Fruit fly (Drosophila melanogaster) whole organism, embryonic: ENCODE data around the gene Nos.

Source experiments
- ATbp ChIP-seq: fragments of 200-800 bp; sonication (Bioruptor generic); optimal IDR thresholded peaks from 2 replicates; lab custom pipeline; 2017; ENCODE audit warnings: missing biosample characterization, mild to moderate bottlenecking, missing genetic modification characterization, missing genetic modification reagents
- Atf3 ChIP-seq: fragments of 200-800 bp; sonication (Bioruptor generic); optimal IDR thresholded peaks from 3 replicates; lab custom pipeline; 2016; ENCODE audit warnings: missing biosample characterization, missing genetic modification characterization
- Bgb ChIP-seq: fragments of 200-800 bp; sonication (Bioruptor generic); IDR thresholded peaks from 2 replicates; pipeline ENCODE4 v1.3.6; 2022; ENCODE audit warnings: missing biosample characterization, missing genetic modification characterization; ENCODE audit not compliant: partially characterized antibody
- Blimp-1 ChIP-seq: fragments of 200-800 bp; sonication (Bioruptor generic); optimal IDR thresholded peaks from 3 replicates; lab custom pipeline; 2018; ENCODE audit warnings: missing biosample characterization, missing genetic modification characterization, mild to moderate bottlenecking, moderate library complexity, missing genetic modification reagents
- CG10147 ChIP-seq: fragments of 200-800 bp; sonication (Bioruptor generic); optimal IDR thresholded peaks from 2 replicates; lab custom pipeline; 2019; ENCODE audit warnings: missing biosample characterization, mild to moderate bottlenecking, missing genetic modification characterization, moderate library complexity
- CG10431 ChIP-seq: fragments of 200-800 bp; sonication (Bioruptor generic); optimal IDR thresholded peaks from 3 replicates; lab custom pipeline; 2018; ENCODE audit warnings: missing biosample characterization, mild to moderate bottlenecking, missing genetic modification characterization
- CG10462 ChIP-seq: fragments of 200-800 bp; sonication (Bioruptor generic); optimal IDR thresholded peaks from 2 replicates; lab custom pipeline; 2016; ENCODE audit warnings: missing biosample characterization, missing genetic modification characterization
- CG10654 ChIP-seq: fragments of 200-800 bp; sonication (Bioruptor generic); optimal IDR thresholded peaks from 2 replicates; lab custom pipeline; 2016; ENCODE audit warnings: missing biosample characterization, missing genetic modification characterization
- CG11504 ChIP-seq: fragments of 200-800 bp; sonication (Bioruptor generic); optimal IDR thresholded peaks from 3 replicates; lab custom pipeline; 2019; ENCODE audit warnings: missing biosample characterization, mild to moderate bottlenecking, missing genetic modification characterization, moderate library complexity
- CG12104 ChIP-seq: fragments of 200-800 bp; sonication (Bioruptor generic); optimal IDR thresholded peaks from 3 replicates; lab custom pipeline; 2016; ENCODE audit warnings: missing biosample characterization, missing genetic modification characterization
- CG12219 ChIP-seq: fragments of 200-800 bp; sonication (Bioruptor generic); optimal IDR thresholded peaks from 3 replicates; lab custom pipeline; 2018; ENCODE audit warnings: missing biosample characterization, mild to moderate bottlenecking, missing genetic modification characterization
- CG12299 ChIP-seq: fragments of 200-800 bp; sonication (Bioruptor generic); optimal IDR thresholded peaks from 2 replicates; lab custom pipeline; 2018; ENCODE audit warnings: missing biosample characterization, mild to moderate bottlenecking, missing genetic modification characterization
- CG13424 ChIP-seq: fragments of 200-800 bp; sonication (Bioruptor generic); optimal IDR thresholded peaks from 2 replicates; lab custom pipeline; 2019; ENCODE audit warnings: missing biosample characterization, mild to moderate bottlenecking, missing genetic modification characterization, moderate library complexity
- CG15011 ChIP-seq: fragments of 200-800 bp; sonication (Bioruptor generic); optimal IDR thresholded peaks from 3 replicates; lab custom pipeline; 2018; ENCODE audit warnings: missing biosample characterization, mild to moderate bottlenecking, missing genetic modification characterization
- CG1603 ChIP-seq: fragments of 200-800 bp; sonication (Bioruptor generic); optimal IDR thresholded peaks from 2 replicates; lab custom pipeline; 2019; ENCODE audit warnings: missing biosample characterization, mild to moderate bottlenecking, missing genetic modification characterization, moderate library complexity
- CG17186 ChIP-seq: fragments of 200-800 bp; sonication (Bioruptor generic); optimal IDR thresholded peaks from 3 replicates; lab custom pipeline; 2017; ENCODE audit warnings: missing biosample characterization, missing genetic modification reagents, missing genetic modification characterization
- CG2120 ChIP-seq: fragments of 200-800 bp; sonication (Bioruptor generic); optimal IDR thresholded peaks from 3 replicates; lab custom pipeline; 2016; ENCODE audit warnings: missing biosample characterization, missing genetic modification characterization
- CG31224 ChIP-seq: fragments of 200-800 bp; sonication (Bioruptor generic); IDR thresholded peaks from 2 replicates; pipeline ENCODE4 v1.3.6; 2022; ENCODE audit warnings: missing biosample characterization, missing genetic modification characterization
- CG3163 ChIP-seq: fragments of 200-800 bp; sonication (Bioruptor generic); optimal IDR thresholded peaks from 3 replicates; lab custom pipeline; 2016; ENCODE audit warnings: missing biosample characterization, missing genetic modification characterization
- CG5245 ChIP-seq: fragments of 200-800 bp; sonication (Bioruptor generic); optimal IDR thresholded peaks from 3 replicates; lab custom pipeline; 2016; ENCODE audit warnings: missing biosample characterization, missing genetic modification characterization
- Dll ChIP-seq: fragments of 200-800 bp; sonication (Bioruptor generic); IDR thresholded peaks from 4 replicates; pipeline ENCODE4 v1.3.6; 2022; ENCODE audit warnings: missing biosample characterization, missing genetic modification characterization; ENCODE audit not compliant: partially characterized antibody
- Dref ChIP-seq: fragments of 200-800 bp; sonication (Bioruptor generic); IDR thresholded peaks from 2 replicates; pipeline ENCODE4 v1.3.6; 2022; ENCODE audit warnings: missing biosample characterization, missing genetic modification characterization
- Gug ChIP-seq: fragments of 200-800 bp; sonication (Bioruptor generic); IDR thresholded peaks from 4 replicates; pipeline ENCODE4 v1.3.6; 2022; ENCODE audit warnings: missing biosample characterization, missing genetic modification characterization
- HmgZ ChIP-seq: fragments of 200-800 bp; sonication (Bioruptor generic); optimal IDR thresholded peaks from 2 replicates; lab custom pipeline; 2018; ENCODE audit warnings: missing biosample characterization, mild to moderate bottlenecking, missing genetic modification characterization
- Hmr ChIP-seq: fragments of 200-800 bp; sonication (Bioruptor generic); optimal IDR thresholded peaks from 3 replicates; lab custom pipeline; 2017; ENCODE audit warnings: mild to moderate bottlenecking, missing biosample characterization, missing genetic modification reagents, missing genetic modification characterization
- Hsf ChIP-seq: fragments of 200-800 bp; sonication (Bioruptor generic); optimal IDR thresholded peaks from 3 replicates; lab custom pipeline; 2016; ENCODE audit warnings: missing biosample characterization, missing genetic modification characterization
- MTF-1 ChIP-seq: fragments of 200-800 bp; sonication (Bioruptor generic); optimal IDR thresholded peaks from 2 replicates; lab custom pipeline; 2018; ENCODE audit warnings: missing biosample characterization, mild to moderate bottlenecking, missing genetic modification characterization, borderline replicate concordance
- Oli ChIP-seq: fragments of 200-800 bp; sonication (Bioruptor generic); optimal IDR thresholded peaks from 2 replicates; lab custom pipeline; 2018; ENCODE audit warnings: missing biosample characterization, mild to moderate bottlenecking, missing genetic modification characterization, moderate library complexity
- Ptx1 ChIP-seq: fragments of 200-800 bp; sonication (Bioruptor generic); IDR thresholded peaks from 2 replicates; pipeline ENCODE4 v1.3.6; 2022; ENCODE audit warnings: missing biosample characterization, missing genetic modification characterization
- bcd ChIP-seq: fragments of 200-800 bp; sonication (Bioruptor generic); optimal IDR thresholded peaks from 2 replicates; lab custom pipeline; 2017; ENCODE audit warnings: missing biosample characterization, mild to moderate bottlenecking, missing genetic modification characterization
- cad ChIP-seq: fragments of >200 bp; optimal IDR thresholded peaks from 2 replicates; lab custom pipeline; 2017; ENCODE audit warnings: missing biosample characterization, missing genetic modification characterization
- cg ChIP-seq: fragments of 200-800 bp; sonication (Bioruptor generic); optimal IDR thresholded peaks from 3 replicates; lab custom pipeline; 2019; ENCODE audit warnings: missing biosample characterization, mild to moderate bottlenecking, missing genetic modification characterization, moderate library complexity
- disco-r ChIP-seq: fragments of 200-800 bp; sonication (Bioruptor generic); optimal IDR thresholded peaks from 2 replicates; lab custom pipeline; 2016; ENCODE audit warnings: missing biosample characterization, missing genetic modification characterization
- ewg ChIP-seq: fragments of 200-800 bp; sonication (Bioruptor generic); optimal IDR thresholded peaks from 3 replicates; lab custom pipeline; 2017; ENCODE audit warnings: mild to moderate bottlenecking, missing biosample characterization, missing genetic modification reagents, missing genetic modification characterization
- grn ChIP-seq: fragments of 200-800 bp; sonication (Bioruptor generic); optimal IDR thresholded peaks from 3 replicates; lab custom pipeline; 2017; ENCODE audit warnings: missing biosample characterization, missing genetic modification characterization
- gro ChIP-seq: fragments of 200-800 bp; sonication (Bioruptor generic); optimal IDR thresholded peaks from 2 replicates; lab custom pipeline; 2016; ENCODE audit warnings: missing biosample characterization, missing genetic modification characterization
- gsb-n ChIP-seq: fragments of 200-800 bp; sonication (Bioruptor generic); optimal IDR thresholded peaks from 3 replicates; lab custom pipeline; 2018; ENCODE audit warnings: missing biosample characterization, mild to moderate bottlenecking, missing genetic modification characterization
- hb ChIP-seq: fragments of 200-800 bp; sonication (Bioruptor generic); IDR thresholded peaks from 3 replicates; pipeline ENCODE4 v1.3.6; 2022; ENCODE audit warnings: missing biosample characterization, missing genetic modification characterization; ENCODE audit not compliant: partially characterized antibody
- her ChIP-seq: fragments of 200-800 bp; sonication (Bioruptor generic); optimal IDR thresholded peaks from 2 replicates; lab custom pipeline; 2016; ENCODE audit warnings: missing biosample characterization, missing genetic modification characterization
- hkb ChIP-seq, 2 experiments: fragments of 200-800 bp in 1 of 2; fragments of >200 bp in 1 of 2; sonication (Bioruptor generic) in 1 of 2; IDR thresholded peaks in 1 of 2; optimal IDR thresholded peaks in 1 of 2; 2 replicates each; pipeline versions ENCODE4 v1.3.6 to Lab custom; 2017 to 2022; ENCODE audit warnings: missing biosample characterization in 1 of 2, missing genetic modification characterization in 1 of 2
- jumu ChIP-seq: fragments of 200-800 bp; sonication (Bioruptor generic); optimal IDR thresholded peaks from 3 replicates; lab custom pipeline; 2016; ENCODE audit warnings: missing biosample characterization, missing genetic modification characterization
- lov ChIP-seq, 2 experiments: fragments of 200-800 bp in 1 of 2; fragments of >200 bp in 1 of 2; sonication (Bioruptor generic) in 1 of 2; IDR thresholded peaks in 1 of 2; optimal IDR thresholded peaks in 1 of 2; 2 replicates in 1 of 2; 3 replicates in 1 of 2; pipeline versions ENCODE4 v1.3.6 to Lab custom; 2017 to 2022; ENCODE audit warnings: missing biosample characterization in 1 of 2, missing genetic modification characterization in 1 of 2
- pnt ChIP-seq: fragments of 200-800 bp; sonication (Bioruptor generic); optimal IDR thresholded peaks from 3 replicates; lab custom pipeline; 2016; ENCODE audit warnings: missing biosample characterization, missing genetic modification characterization
- salm ChIP-seq: fragments of 200-800 bp; sonication (Bioruptor generic); optimal IDR thresholded peaks from 2 replicates; lab custom pipeline; 2018; ENCODE audit warnings: missing biosample characterization, mild to moderate bottlenecking, missing genetic modification characterization
- sim ChIP-seq: fragments of 200-800 bp; sonication (Bioruptor generic); IDR thresholded peaks from 2 replicates; pipeline ENCODE4 v1.3.6; 2022; ENCODE audit warnings: missing biosample characterization, missing genetic modification characterization
- tll ChIP-seq, 2 experiments: fragments of 200-800 bp in 1 of 2; fragments of >200 bp in 1 of 2; sonication (Bioruptor generic) in 1 of 2; optimal IDR thresholded peaks; 2 replicates each; lab custom pipeline; 2017 to 2019; ENCODE audit warnings: missing biosample characterization in 2 of 2, missing genetic modification characterization in 2 of 2, mild to moderate bottlenecking in 1 of 2, moderate library complexity in 1 of 2
- tup ChIP-seq: fragments of 200-800 bp; sonication (Bioruptor generic); optimal IDR thresholded peaks from 2 replicates; lab custom pipeline; 2016; ENCODE audit warnings: missing biosample characterization, mild to moderate bottlenecking, missing genetic modification characterization, moderate library complexity

Gene Nos

dm6 chr2L:10858064-10859047 is 21.0 kb upstream of the Nos start, which contains the start of the genes aurB and Stam (continued):
- no peak for TF ChIP-seq CG3163 (GFP tag; lab: Kevin White, UChicago)
- no peak for TF ChIP-seq Dll (GFP tag; lab: Robert Waterston, UW)
- TF ChIP-seq CG31224 (GFP tag; lab: Robert Waterston, UW) = no peak
- peak; percentile 73 for TF ChIP-seq CG11504 (tag; lab: Kevin White, UChicago)
- TF ChIP-seq CG10654 (GFP tag; lab: Kevin White, UChicago) = peak; percentile 22
- peak; percentile 37 for TF ChIP-seq CG12299 (tag; lab: Kevin White, UChicago)
- TF ChIP-seq sim (GFP tag; lab: Robert Waterston, UW) = no peak
- no peak for TF ChIP-seq Hsf (GFP tag; lab: Kevin White, UChicago)
- no peak for TF ChIP-seq MTF-1
- no peak for TF ChIP-seq Bgb
- TF ChIP-seq HmgZ (tag; lab: Kevin White, UChicago) = no peak
- peak; percentile 62 for TF ChIP-seq gsb-n (tag; lab: Kevin White, UChicago)
- peak; percentile 55 for TF ChIP-seq Hmr
- no peak for TF ChIP-seq CG17186
- TF ChIP-seq lov (optimal IDR thresholded peaks at IDR 0.05; lab: Kevin White, UChicago) = no peak
- no peak for TF ChIP-seq lov (GFP tag; IDR thresholded peaks at IDR 0.05; lab: Robert Waterston, UW)
- TF ChIP-seq CG12104 (GFP tag; lab: Kevin White, UChicago) = no peak
- TF ChIP-seq tll (GFP tag; optimal IDR thresholded peaks at IDR 0.05; lab: Kevin White, UChicago) = no peak
- TF ChIP-seq hkb (optimal IDR thresholded peaks at IDR 0.05; lab: Kevin White, UChicago) = no peak
- peak; percentile 48 for TF ChIP-seq hkb (GFP tag; IDR thresholded peaks at IDR 0.05; lab: Robert Waterston, UW)
- no peak for TF ChIP-seq Gug (GFP tag; lab: Robert Waterston, UW)
- TF ChIP-seq Atf3 (GFP tag; lab: Kevin White, UChicago) = no peak
- peak; percentile 41 for TF ChIP-seq bcd
- no peak for TF ChIP-seq CG10462
- no peak for TF ChIP-seq CG12219
- peak; percentile 37 for TF ChIP-seq salm (tag; lab: Kevin White, UChicago)
- TF ChIP-seq Blimp-1 (GFP tag; lab: Kevin White, UChicago) = peak; percentile 57
- TF ChIP-seq Ptx1 (GFP tag; lab: Robert Waterston, UW) = peak; percentile 48; the same call in 1 of the 2 replicates
- no peak for TF ChIP-seq hb (GFP tag; lab: Robert Waterston, UW)
- TF ChIP-seq CG5245 = no peak
- TF ChIP-seq CG1603 (tag; lab: Kevin White, UChicago) = no peak
- peak; percentile 75 for TF ChIP-seq grn (GFP tag; lab: Kevin White, UChicago)
- TF ChIP-seq gro (GFP tag; lab: Kevin White, UChicago) = no peak
- peak; percentile 40 for TF ChIP-seq ewg
- no peak for TF ChIP-seq ATbp (GFP tag; lab: Kevin White, UChicago)
- TF ChIP-seq CG2120 = peak; percentile 31
- no peak for TF ChIP-seq her (GFP tag; lab: Kevin White, UChicago)
- no peak for TF ChIP-seq jumu (GFP tag; lab: Kevin White, UChicago)
- no peak for TF ChIP-seq CG10147
- peak; percentile 78 for TF ChIP-seq CG13424 (tag; lab: Kevin White, UChicago)
- TF ChIP-seq Oli (tag; lab: Kevin White, UChicago) = peak; percentile 61
- TF ChIP-seq CG15011 = no peak
- TF ChIP-seq pnt (GFP tag; lab: Kevin White, UChicago) = no peak
- no peak for TF ChIP-seq CG10431
- TF ChIP-seq cad (GFP tag; lab: Kevin White, UChicago) = no peak
- TF ChIP-seq cg = no peak
- no peak for TF ChIP-seq Dref (GFP tag; lab: Robert Waterston, UW)
- no peak for TF ChIP-seq disco-r (GFP tag; lab: Kevin White, UChicago)
- no peak for TF ChIP-seq tup
